Fruit fly (Drosophila melanogaster) whole organism, prepupa: ENCODE measurements around the gene CG46399.

Experiments
- Blimp-1 ChIP-seq: fragments of 200-800 bp; sonication (Bioruptor generic); optimal IDR thresholded peaks from 3 replicates; lab custom pipeline; 2017; ENCODE audit warnings: missing biosample characterization, missing genetic modification characterization, mild to moderate bottlenecking, moderate library complexity, missing genetic modification reagents
- CG11294 ChIP-seq: fragments of 200-800 bp; sonication (Bioruptor generic); IDR thresholded peaks from 2 replicates; pipeline ENCODE4 v1.3.6; 2022; ENCODE audit warnings: missing biosample characterization, missing genetic modification characterization
- CG11902 ChIP-seq: fragments of 200-800 bp; sonication (Bioruptor generic); optimal IDR thresholded peaks from 3 replicates; lab custom pipeline; 2016; ENCODE audit warnings: missing biosample characterization, missing genetic modification characterization
- CG31627 ChIP-seq: fragments of 200-800 bp; sonication (Bioruptor generic); optimal IDR thresholded peaks from 3 replicates; lab custom pipeline; 2016; ENCODE audit warnings: missing biosample characterization, missing genetic modification characterization
- CG34406 ChIP-seq: fragments of 200-800 bp; sonication (Bioruptor generic); optimal IDR thresholded peaks from 3 replicates; lab custom pipeline; 2016; ENCODE audit warnings: missing biosample characterization, missing genetic modification characterization
- CG6163 ChIP-seq: fragments of 200-800 bp; sonication (Bioruptor generic); IDR thresholded peaks from 3 replicates; pipeline ENCODE4 v1.3.6; 2022; ENCODE audit warnings: missing biosample characterization, missing genetic modification characterization
- Lpt ChIP-seq: fragments of 200-800 bp; sonication (Bioruptor generic); optimal IDR thresholded peaks from 3 replicates; lab custom pipeline; 2016; ENCODE audit warnings: missing biosample characterization, missing genetic modification characterization
- Sox14 ChIP-seq: fragments of 200-800 bp; sonication (Bioruptor generic); optimal IDR thresholded peaks from 3 replicates; lab custom pipeline; 2016; ENCODE audit warnings: missing biosample characterization, missing genetic modification characterization
- svp ChIP-seq: fragments of 200-800 bp; sonication (Bioruptor generic); peaks from one replicate; lab custom pipeline; 2016; ENCODE audit warnings: missing biosample characterization, missing genetic modification characterization
- vri ChIP-seq: fragments of 200-800 bp; sonication (Bioruptor generic); optimal IDR thresholded peaks from 3 replicates; lab custom pipeline; 2016; ENCODE audit warnings: missing biosample characterization, mild to moderate bottlenecking, missing genetic modification characterization

DNA sequence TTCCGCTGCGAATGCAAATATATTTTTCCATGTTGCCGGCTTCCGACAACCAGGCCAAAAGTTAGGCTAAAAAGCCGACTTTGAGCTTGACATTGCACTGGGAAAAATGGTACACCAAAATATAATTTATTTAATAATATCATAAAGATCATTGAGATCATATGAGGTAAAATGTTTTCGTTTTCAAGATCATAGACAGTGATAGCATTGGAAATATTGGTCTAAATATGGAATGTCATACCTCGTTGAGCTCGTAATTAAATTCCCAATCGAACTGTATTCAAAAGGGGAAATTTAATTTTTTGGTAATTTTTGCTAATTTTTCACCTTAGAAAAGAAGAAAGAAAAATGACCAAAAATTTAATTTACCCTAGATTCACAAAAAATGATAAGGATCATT is 24.9 kb downstream of the CG46399 start:
- TF ChIP-seq svp (GFP tag; lab: Kevin White, UChicago) (no peak), CG11294 (GFP tag; lab: Robert Waterston, UW) (no peak), Sox14 (GFP tag; lab: Kevin White, UChicago) (no peak), CG31627 (no peak), CG6163 (GFP tag; lab: Robert Waterston, UW) (no peak), Lpt (GFP tag; lab: Kevin White, UChicago) (no peak), CG11902 (no peak), Blimp-1 (GFP tag; lab: Kevin White, UChicago) (no peak), vri (GFP tag; lab: Kevin White, UChicago) (no peak), CG34406 (GFP tag; lab: Kevin White, UChicago) (peak; percentile 4)
